Fruit fly (Drosophila melanogaster): ENCODE results near the gene HIP.

Gene HIP

dm6 chrX:3774277-3774676 lies 24.7 kb upstream of the HIP start (continued):
- TF ChIP-seq CG6854 (GFP tag; optimal IDR thresholded peaks at IDR 0.05) (peak; percentile 85), eyg (GFP tag; optimal IDR thresholded peaks at IDR 0.05) (peak; percentile 77)

dm6 chrX:3775137-3775536 lies 23.8 kb upstream of the HIP start:
- TF ChIP-seq h (optimal IDR thresholded peaks at IDR 0.05) (no peak), sens (GFP tag) (peak; percentile 26)

- no peak for TF ChIP-seq CG8944 (GFP tag; optimal IDR thresholded peaks at IDR 0.05)
- TF ChIP-seq CG6854 (GFP tag; optimal IDR thresholded peaks at IDR 0.05) = no peak
- no peak for TF ChIP-seq en (GFP tag; optimal IDR thresholded peaks at IDR 0.05)
- no peak for TF ChIP-seq B-H1 (GFP tag; IDR thresholded peaks at IDR 0.05)
- no peak for TF ChIP-seq CG15696 (tag; optimal IDR thresholded peaks at IDR 0.05)
- TF ChIP-seq CG7372 (GFP tag; IDR thresholded peaks at IDR 0.05) = no peak
- no peak for TF ChIP-seq salm (tag; optimal IDR thresholded peaks at IDR 0.05)
- TF ChIP-seq gce (GFP tag; IDR thresholded peaks at IDR 0.05) = no peak
- TF ChIP-seq rib (GFP tag; IDR thresholded peaks at IDR 0.05) = peak; percentile 74; the same call in 1 of the 2 replicates
- TF ChIP-seq CG10267 (tag; optimal IDR thresholded peaks at IDR 0.05) = no peak
- TF ChIP-seq CG17612 (GFP tag; IDR thresholded peaks at IDR 0.05) = no peak
- TF ChIP-seq CG7987 (GFP tag; optimal IDR thresholded peaks at IDR 0.05) = no peak
- no peak for TF ChIP-seq CG6272 (GFP tag; IDR thresholded peaks at IDR 0.05)
- no peak for TF ChIP-seq CG13424 (tag; optimal IDR thresholded peaks at IDR 0.05)
- TF ChIP-seq p53 (GFP tag; optimal IDR thresholded peaks at IDR 0.05) = peak; percentile 100
- TF ChIP-seq CG16813 (GFP tag; IDR thresholded peaks at IDR 0.05; ENCODE audit: partially characterized antibody) = no peak
- no peak for TF ChIP-seq jigr1 (GFP tag; IDR thresholded peaks at IDR 0.05)
- no peak for TF ChIP-seq HLH4C (GFP tag; IDR thresholded peaks at IDR 0.05; ENCODE audit: partially characterized antibody)
- peak; percentile 59 for TF ChIP-seq zf30C (GFP tag; optimal IDR thresholded peaks at IDR 0.05)
- TF ChIP-seq CG3995 (GFP tag; optimal IDR thresholded peaks at IDR 0.05) = no peak
- TF ChIP-seq exex (tag; optimal IDR thresholded peaks at IDR 0.05) = no peak
- TF ChIP-seq ken (GFP tag; IDR thresholded peaks at IDR 0.05) = no peak
- no peak for TF ChIP-seq Opbp (GFP tag; IDR thresholded peaks at IDR 0.05; ENCODE audit: partially characterized antibody)
- no peak for TF ChIP-seq org-1 (GFP tag; optimal IDR thresholded peaks at IDR 0.05)
- no peak for TF ChIP-seq NfI (GFP tag; optimal IDR thresholded peaks at IDR 0.05)
- TF ChIP-seq ssp (GFP tag; IDR thresholded peaks at IDR 0.05) = no peak
- no peak for TF ChIP-seq CG1603 (tag; optimal IDR thresholded peaks at IDR 0.05)
- TF ChIP-seq Fer2 (tag; optimal IDR thresholded peaks at IDR 0.05) = no peak
- no peak for TF ChIP-seq CG17361 (GFP tag; IDR thresholded peaks at IDR 0.05)
- TF ChIP-seq tup (GFP tag; optimal IDR thresholded peaks at IDR 0.05) = no peak
- TF ChIP-seq CG8478 (optimal IDR thresholded peaks at IDR 0.05) = no peak
- TF ChIP-seq CG10543 (GFP tag; optimal IDR thresholded peaks at IDR 0.05) = peak; percentile 79
- TF ChIP-seq sim (GFP tag; IDR thresholded peaks at IDR 0.05) = no peak
- TF ChIP-seq Rx (GFP tag; IDR thresholded peaks at IDR 0.05) = no peak
- TF ChIP-seq CG3407 (GFP tag; optimal IDR thresholded peaks at IDR 0.05) = no peak
- peak; percentile 3 for TF ChIP-seq CG6683 (GFP tag; optimal IDR thresholded peaks at IDR 0.05)
- TF ChIP-seq CG15514 (GFP tag; optimal IDR thresholded peaks at IDR 0.05) = peak; percentile 2
- TF ChIP-seq lilli (GFP tag; optimal IDR thresholded peaks at IDR 0.05) = no peak
- no peak for TF ChIP-seq NC2β (GFP tag; optimal IDR thresholded peaks at IDR 0.05)
- TF ChIP-seq CG12236 (GFP tag; optimal IDR thresholded peaks at IDR 0.05) = no peak
- TF ChIP-seq inv (GFP tag; IDR thresholded peaks at IDR 0.05; ENCODE audit: partially characterized antibody) = no peak
- TF ChIP-seq CG2202 (tag; optimal IDR thresholded peaks at IDR 0.05) = no peak
- no peak for TF ChIP-seq dmrt11E (tag; optimal IDR thresholded peaks at IDR 0.05)
- no peak for TF ChIP-seq CG10979 (tag; optimal IDR thresholded peaks at IDR 0.05)
These were observed 22.9 kb upstream of the HIP start for dm6 chrX:3775822-3776668.
